Worm (Caenorhabditis elegans): Measurements from ENCODE around the gene nhr-127.

- TF ChIP-seq tbx-11 (GFP tag; IDR thresholded peaks at IDR 0.05) = no peak
- TF ChIP-seq pes-1 (GFP tag; IDR thresholded peaks at IDR 0.05) = no peak
Observed at ce11 chrV:16226581-16226980, 33.2 kb upstream of the nhr-127 start, which contains the start of gene F11A5.13.
